Worm (Caenorhabditis elegans): ENCODE results near the gene C30G12.6.

DNA sequence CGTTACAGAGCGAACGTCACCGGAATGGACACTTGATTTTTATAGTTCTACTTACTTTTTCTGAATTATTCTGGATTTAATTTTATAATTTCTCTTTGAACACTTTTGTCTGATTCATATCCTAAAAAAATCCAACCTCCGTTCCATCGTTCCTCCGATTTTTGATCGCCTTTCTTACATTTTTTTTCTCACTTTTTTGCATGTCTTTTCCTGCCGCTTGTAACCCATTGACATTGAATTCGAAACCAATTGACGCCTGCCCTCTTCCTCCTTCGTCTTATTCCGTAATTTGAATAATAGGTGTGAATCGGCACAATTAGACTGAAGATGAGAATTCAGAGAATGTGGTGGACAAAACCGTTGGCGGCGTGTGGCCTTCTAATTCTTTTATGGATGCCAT is 50.2 kb downstream of the C30G12.6 start, which contains the start of gene skpo-3:
- TF ChIP-seq him-1 (tag; optimal IDR thresholded peaks at IDR 0.05) (no peak), dao-5 (tag; optimal IDR thresholded peaks at IDR 0.05) (no peak), W03F9.2 (tag; optimal IDR thresholded peaks at IDR 0.05) (no peak)

All from whole organism, L4/young adult.